Worm (Caenorhabditis elegans) whole organism, L4/young adult: ENCODE measurements around the gene R03G8.3.

ENCODE experiments used
- W03F9.2 ChIP-seq: fragments of 150-350 bp; optimal IDR thresholded peaks from 2 replicates; lab custom pipeline; 2014; ENCODE audit warnings: missing biosample characterization, missing genetic modification characterization
- dao-5 ChIP-seq: sonication (generic microtip); optimal IDR thresholded peaks from 2 replicates; lab custom pipeline; 2016; ENCODE audit warnings: missing genotype, missing genetic modification characterization, moderate library complexity, missing compliant biosample characterization
- him-1 ChIP-seq: sonication (generic microtip); optimal IDR thresholded peaks from 2 replicates; lab custom pipeline; 2016; ENCODE audit warnings: missing genotype, missing genetic modification reagents, missing genetic modification characterization, missing compliant biosample characterization

DNA sequence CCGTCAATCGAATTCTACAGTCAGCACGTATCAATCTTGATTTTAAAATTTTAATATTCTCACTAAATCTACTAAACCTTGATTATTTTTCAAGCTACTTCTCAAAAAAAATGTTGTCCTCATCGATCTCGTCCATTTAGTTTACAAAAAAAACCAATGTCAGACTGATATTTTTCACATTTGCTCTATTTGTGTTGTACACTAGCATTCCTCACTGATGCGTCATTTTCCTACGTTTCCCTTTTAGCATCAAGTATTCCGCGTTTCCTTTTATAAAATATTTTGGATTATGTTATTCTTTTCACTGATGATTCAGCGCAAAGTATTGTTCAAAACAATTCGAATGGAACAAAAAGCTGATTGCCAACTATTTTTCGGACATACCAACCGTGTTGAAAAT lies 48.7 kb downstream of the R03G8.3 start, which contains the start of gene ttr-34:
- no peak for TF ChIP-seq him-1
- no peak for TF ChIP-seq W03F9.2 (tag; lab: Kevin White, UChicago)
- TF ChIP-seq dao-5 (tag; lab: Kevin White, UChicago): no peak
